Worm (Caenorhabditis elegans) whole organism, young adult: ENCODE results near the gene ndub-3.

Source experiments
- B0019.2 ChIP-seq: fragments of 200-800 bp; sonication (Bioruptor generic); conservative IDR thresholded peaks from 2 replicates; pipeline ENCODE4 v1.3.6; 2022; ENCODE audit warnings: missing genetic modification reagents, missing genetic modification characterization, missing compliant biosample characterization
- B0035.1 ChIP-seq: sonication (generic microtip); optimal IDR thresholded peaks from 2 replicates; lab custom pipeline; 2016; ENCODE audit warnings: missing genetic modification characterization, mild to moderate bottlenecking, missing compliant biosample characterization, missing genotype, missing genetic modification reagents
- C17E4.6 ChIP-seq: fragments of 200-800 bp; sonication (Bioruptor generic); IDR thresholded peaks from 2 replicates; pipeline ENCODE4 v1.3.6; 2022; ENCODE audit warnings: missing genetic modification reagents, missing genetic modification characterization, missing compliant biosample characterization
- D2030.7 ChIP-seq: fragments of 200-800 bp; sonication (Bioruptor generic); IDR thresholded peaks from 2 replicates; pipeline ENCODE4 v1.3.6; 2022; ENCODE audit warnings: missing genetic modification reagents, missing genetic modification characterization, missing compliant biosample characterization
- F49E8.2 ChIP-seq: sonication (generic microtip); optimal IDR thresholded peaks from 3 replicates; lab custom pipeline; 2017; ENCODE audit warnings: missing genetic modification characterization, mild to moderate bottlenecking, missing compliant biosample characterization, antibody characterized with exemption, moderate library complexity; ENCODE audit not compliant: insufficient read depth
- F52B5.7 ChIP-seq: sonication (generic microtip); optimal IDR thresholded peaks from 2 replicates; lab custom pipeline; 2016; ENCODE audit warnings: mild to moderate bottlenecking, missing genetic modification characterization, missing compliant biosample characterization
- T07F8.4 ChIP-seq: sonication (generic microtip); optimal IDR thresholded peaks from 2 replicates; lab custom pipeline; 2016; ENCODE audit warnings: mild to moderate bottlenecking, missing genetic modification characterization, moderate library complexity, missing compliant biosample characterization
- Y95B8A.8 ChIP-seq: fragments of 200-800 bp; sonication (Bioruptor generic); IDR thresholded peaks from 2 replicates; pipeline ENCODE4 v1.3.6; 2022; ENCODE audit warnings: missing genetic modification reagents, missing genetic modification characterization, missing compliant biosample characterization
- aptf-3 ChIP-seq: fragments of 200-800 bp; sonication (Bioruptor generic); IDR thresholded peaks from 2 replicates; pipeline ENCODE4 v1.3.6; 2022; ENCODE audit warnings: missing genetic modification characterization, missing compliant biosample characterization
- athp-1 ChIP-seq: sonication (generic microtip); optimal IDR thresholded peaks from 2 replicates; lab custom pipeline; 2017; ENCODE audit warnings: mild to moderate bottlenecking, missing genetic modification characterization, missing compliant biosample characterization
- attf-5 ChIP-seq: fragments of 200-800 bp; sonication (Bioruptor generic); optimal IDR thresholded peaks from 2 replicates; lab custom pipeline; 2018; ENCODE audit warnings: mild to moderate bottlenecking, missing genetic modification characterization, missing compliant biosample characterization
- bed-1 ChIP-seq: fragments of 200-800 bp; sonication (Bioruptor generic); IDR thresholded peaks from 2 replicates; pipeline ENCODE4 v1.3.6; 2022; ENCODE audit warnings: missing genetic modification reagents, missing genetic modification characterization, missing compliant biosample characterization
- cebp-1 ChIP-seq, 2 experiments: fragments of 200-800 bp in 1 of 2; sonication (Bioruptor generic) in 1 of 2; sonication (generic microtip) in 1 of 2; IDR thresholded peaks in 1 of 2; optimal IDR thresholded peaks in 1 of 2; 2 replicates each; pipeline versions ENCODE4 v1.3.6 to Lab custom; 2017 to 2022; ENCODE audit warnings: missing compliant biosample characterization in 2 of 2, missing genetic modification characterization in 2 of 2, mild to moderate bottlenecking in 1 of 2, missing genetic modification reagents in 1 of 2, moderate library complexity in 1 of 2
- ceh-100 ChIP-seq: fragments of 200-800 bp; sonication (Bioruptor generic); IDR thresholded peaks from 2 replicates; pipeline ENCODE4 v1.3.6; 2022; ENCODE audit warnings: missing genetic modification reagents, missing genetic modification characterization, missing compliant biosample characterization
- ceh-27 ChIP-seq: fragments of 200-800 bp; sonication (Bioruptor generic); optimal IDR thresholded peaks from 2 replicates; lab custom pipeline; 2018; ENCODE audit warnings: mild to moderate bottlenecking, missing genetic modification characterization, moderate library complexity, missing compliant biosample characterization
- dpl-1 ChIP-seq: fragments of 150-350 bp; optimal IDR thresholded peaks from 2 replicates; lab custom pipeline; 2014; ENCODE audit warnings: missing biosample characterization, missing genetic modification reagents, missing genetic modification characterization
- efl-1 ChIP-seq: fragments of 150-350 bp; optimal IDR thresholded peaks from 2 replicates; lab custom pipeline; 2014; ENCODE audit warnings: missing biosample characterization, missing genetic modification reagents, missing genetic modification characterization
- hlh-12 ChIP-seq: sonication (generic microtip); optimal IDR thresholded peaks from 2 replicates; lab custom pipeline; 2016; ENCODE audit warnings: missing genetic modification characterization, missing compliant biosample characterization
- madf-8 ChIP-seq: fragments of 200-800 bp; sonication (Bioruptor generic); conservative IDR thresholded peaks from 2 replicates; pipeline ENCODE4 v1.3.6; 2022; ENCODE audit warnings: missing genetic modification reagents, missing genetic modification characterization, missing compliant biosample characterization
- mel-28 ChIP-seq: sonication (generic microtip); optimal IDR thresholded peaks from 2 replicates; lab custom pipeline; 2016; ENCODE audit warnings: borderline replicate concordance, mild to moderate bottlenecking, missing genetic modification characterization, missing compliant biosample characterization
- nfya-2 ChIP-seq: fragments of 200-800 bp; sonication (Bioruptor generic); IDR thresholded peaks from 2 replicates; pipeline ENCODE4 v1.3.6; 2022; ENCODE audit warnings: missing genetic modification reagents, missing genetic modification characterization, missing compliant biosample characterization
- nhr-179 ChIP-seq: sonication (generic microtip); optimal IDR thresholded peaks from 2 replicates; lab custom pipeline; 2016; ENCODE audit warnings: mild to moderate bottlenecking, missing genetic modification characterization, missing compliant biosample characterization
- nhr-80 ChIP-seq: sonication (generic microtip); optimal IDR thresholded peaks from 2 replicates; lab custom pipeline; 2016; ENCODE audit warnings: missing genetic modification characterization, missing compliant biosample characterization
- pbrm-1 ChIP-seq: fragments of 200-800 bp; sonication (Bioruptor generic); IDR thresholded peaks from 2 replicates; pipeline ENCODE4 v1.3.6; 2022; ENCODE audit warnings: missing genetic modification reagents, missing genetic modification characterization, missing compliant biosample characterization
- repo-1 ChIP-seq: sonication (generic microtip); optimal IDR thresholded peaks from 2 replicates; lab custom pipeline; 2017; ENCODE audit warnings: mild to moderate bottlenecking, missing genetic modification characterization, missing compliant biosample characterization
- rpc-1 ChIP-seq, 2 experiments: fragments of 150-350 bp in 1 of 2; sonication (generic microtip) in 1 of 2; optimal IDR thresholded peaks; 2 replicates each; lab custom pipeline; 2014 to 2018; ENCODE audit warnings: missing biosample characterization in 1 of 2, missing genetic modification characterization in 1 of 2, missing genetic modification reagents in 1 of 2, missing genotype in 1 of 2
- sdz-38 ChIP-seq: sonication (generic microtip); optimal IDR thresholded peaks from 2 replicates; lab custom pipeline; 2016; ENCODE audit warnings: missing genotype, missing genetic modification characterization, missing compliant biosample characterization
- snpc-1.1 ChIP-seq: sonication (generic microtip); optimal IDR thresholded peaks from 2 replicates; lab custom pipeline; 2017; ENCODE audit warnings: missing genetic modification characterization, mild to moderate bottlenecking, missing compliant biosample characterization, antibody characterized with exemption, moderate library complexity, missing genotype, missing genetic modification reagents; ENCODE audit not compliant: insufficient read depth
- ztf-26 ChIP-seq: sonication (generic microtip); optimal IDR thresholded peaks from 2 replicates; lab custom pipeline; 2017; ENCODE audit warnings: missing genetic modification characterization, missing compliant biosample characterization
- ztf-28 ChIP-seq: fragments of 200-800 bp; sonication (Bioruptor generic); IDR thresholded peaks from 2 replicates; pipeline ENCODE4 v1.3.6; 2022; ENCODE audit warnings: missing genetic modification reagents, missing genetic modification characterization, missing compliant biosample characterization

ndub-3 gene

ce11 chrII:8920955-8921354 lies 43.7 kb downstream of the ndub-3 start (continued):
- TF ChIP-seq mel-28 (tag; lab: Kevin White, UChicago) (no peak), hlh-12 (tag; lab: Kevin White, UChicago) (no peak), attf-5 (GFP tag; lab: Kevin White, UChicago) (no peak), F52B5.7 (no peak), nhr-179 (tag; lab: Kevin White, UChicago) (no peak)

DNA sequence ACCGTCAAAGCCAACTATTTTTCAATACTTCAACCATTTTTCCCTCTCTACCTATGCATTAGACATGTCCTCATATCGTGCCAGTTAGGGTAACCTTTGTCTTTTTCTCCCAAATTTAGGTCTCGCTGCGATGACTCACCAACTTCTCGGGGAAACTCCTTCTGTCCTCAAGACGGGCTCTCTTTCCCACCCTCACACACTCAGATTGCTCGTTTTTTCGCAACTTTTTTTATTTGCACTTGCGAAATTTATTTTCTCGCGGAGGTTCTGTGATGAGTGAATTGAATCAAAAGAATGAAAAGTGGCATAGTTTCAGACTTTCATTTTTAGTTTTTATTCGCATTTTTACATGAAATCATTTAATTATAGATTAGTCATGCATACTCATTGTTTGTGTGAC lies 44.4 kb downstream of the ndub-3 start:
- TF ChIP-seq cebp-1 (GFP tag; IDR thresholded peaks at IDR 0.05; lab: Robert Waterston, UW) (no peak), cebp-1 (tag; optimal IDR thresholded peaks at IDR 0.05; lab: Kevin White, UChicago) (peak; percentile 75), C17E4.6 (GFP tag; lab: Robert Waterston, UW) (no peak)

ce11 chrII:8917339-8917738 lies 47.4 kb downstream of the ndub-3 start:
- TF ChIP-seq Y95B8A.8 (GFP tag; lab: Robert Waterston, UW) (no peak), D2030.7 (no peak), sdz-38 (no peak), ceh-27 (GFP tag; lab: Kevin White, UChicago) (no peak), dpl-1 (no peak), bed-1 (GFP tag; lab: Robert Waterston, UW) (no peak), B0035.1 (tag; lab: Kevin White, UChicago) (no peak), C17E4.6 (GFP tag; lab: Robert Waterston, UW) (no peak), ceh-100 (GFP tag; lab: Robert Waterston, UW) (no peak)

DNA sequence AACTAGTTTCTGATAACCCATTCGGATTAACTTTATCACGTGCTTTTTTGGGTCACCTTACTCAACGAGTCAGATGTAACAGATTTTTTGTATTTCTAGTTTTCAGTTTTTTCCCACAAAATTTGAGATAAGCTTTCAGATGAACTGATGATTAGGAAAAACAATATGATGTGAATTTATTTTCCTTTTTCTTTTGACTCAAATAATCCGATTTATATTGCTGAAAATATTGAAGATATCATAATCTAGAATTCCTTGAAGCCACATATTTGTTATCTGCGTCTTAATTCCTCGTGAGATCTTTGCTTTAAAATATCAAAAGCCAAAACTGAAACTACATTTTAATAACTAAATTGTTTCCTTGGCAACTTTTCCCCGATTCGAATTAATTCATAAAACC lies 48.0 kb downstream of the ndub-3 start:
- no peak for TF ChIP-seq aptf-3 (GFP tag; lab: Robert Waterston, UW)
- TF ChIP-seq athp-1: no peak
- TF ChIP-seq ztf-26: no peak
- no peak for TF ChIP-seq snpc-1.1 (tag; lab: Kevin White, UChicago)
- no peak for TF ChIP-seq madf-8 (GFP tag; lab: Robert Waterston, UW)
- no peak for TF ChIP-seq ztf-28 (GFP tag; lab: Robert Waterston, UW)
- no peak for TF ChIP-seq nfya-2 (GFP tag; lab: Robert Waterston, UW)
- TF ChIP-seq F49E8.2: no peak
- TF ChIP-seq pbrm-1 (GFP tag; lab: Robert Waterston, UW): no peak
- no peak for TF ChIP-seq T07F8.4 (tag; lab: Kevin White, UChicago)
- TF ChIP-seq rpc-1 (optimal IDR thresholded peaks at IDR 0.05; lab: Kevin White, UChicago): no peak
- no peak for TF ChIP-seq rpc-1 (tag; optimal IDR thresholded peaks at IDR 0.05; lab: Kevin White, UChicago)

ce11 chrII:8914654-8915053 lies 50.0 kb downstream of the ndub-3 start:
- TF ChIP-seq repo-1 (tag; lab: Kevin White, UChicago) (no peak), bed-1 (GFP tag; lab: Robert Waterston, UW) (no peak), nhr-80 (tag; lab: Kevin White, UChicago) (peak; percentile 49), B0019.2 (no peak), ceh-27 (GFP tag; lab: Kevin White, UChicago) (no peak), efl-1 (GFP tag; lab: Kevin White, UChicago) (no peak)
